Comparison of ENCODE assay signal across 5 fruit fly cellular contexts in genomic region chr3L:11061200-11061599, dm6.
TF ChIP-seq lines count a peak whose summit lies in the region.

CG6321 (minus strand) TSS chr3L:11061224.
Blos2 (plus strand) TSS chr3L:11061571.

TF ChIP-seq in whole organism, adult, 20 proteins besides CTCF, POLR2A, EP300 and RAD21 (continued from another document):
- peak; percentile 75 for TF ChIP-seq CG12768 (GFP tag; optimal IDR thresholded peaks at IDR 0.05; lab: Kevin White, UChicago)
- peak; percentile 83 for TF ChIP-seq CG7101 (tag; optimal IDR thresholded peaks at IDR 0.05; lab: Kevin White, UChicago)

TF ChIP-seq in whole organism, embryonic, 481 proteins besides CTCF, POLR2A, EP300 and RAD21 (continued from another document and continues in another):
- no peak for TF ChIP-seq HLH4C (GFP tag; IDR thresholded peaks at IDR 0.05; lab: Robert Waterston, UW; ENCODE audit: partially characterized antibody)
- TF ChIP-seq Lhr (GFP tag; optimal IDR thresholded peaks at IDR 0.05; lab: Kevin White, UChicago): peak; percentile 22
- TF ChIP-seq CG34376 (GFP tag; optimal IDR thresholded peaks at IDR 0.05; lab: Kevin White, UChicago): peak; percentile 17
- peak; percentile 30; the same call in 1 of the 3 replicates for TF ChIP-seq Aef1 (GFP tag; IDR thresholded peaks at IDR 0.05; lab: Robert Waterston, UW)
- peak; percentile 11 for TF ChIP-seq Atf-2 (GFP tag; optimal IDR thresholded peaks at IDR 0.05; lab: Kevin White, UChicago)
- TF ChIP-seq p53 (GFP tag; optimal IDR thresholded peaks at IDR 0.05; lab: Kevin White, UChicago): no peak
- no peak for TF ChIP-seq CG1792 (GFP tag; optimal IDR thresholded peaks at IDR 0.05; lab: Kevin White, UChicago)
- TF ChIP-seq HmgZ (tag; optimal IDR thresholded peaks at IDR 0.05; lab: Kevin White, UChicago): peak; percentile 84
- peak; percentile 53; the same call in 1 of the 2 replicates for TF ChIP-seq CG3847 (GFP tag; IDR thresholded peaks at IDR 0.05; lab: Robert Waterston, UW)
- peak; percentile 84 for TF ChIP-seq CG17359 (tag; optimal IDR thresholded peaks at IDR 0.05; lab: Kevin White, UChicago)
- peak; percentile 77 for TF ChIP-seq Drgx (GFP tag; IDR thresholded peaks at IDR 0.05; lab: Robert Waterston, UW)
- no peak for TF ChIP-seq CG6175 (GFP tag; IDR thresholded peaks at IDR 0.05; lab: Robert Waterston, UW)
- TF ChIP-seq CG10959 (GFP tag; IDR thresholded peaks at IDR 0.05; lab: Robert Waterston, UW): peak; percentile 27; the same call in 1 of the 2 replicates
- peak; percentile 78 for TF ChIP-seq Blimp-1 (GFP tag; optimal IDR thresholded peaks at IDR 0.05; lab: Kevin White, UChicago)
- TF ChIP-seq CG18476 (GFP tag; optimal IDR thresholded peaks at IDR 0.05; lab: Kevin White, UChicago): peak; percentile 65
- peak; percentile 4 for TF ChIP-seq CG7987 (GFP tag; optimal IDR thresholded peaks at IDR 0.05; lab: Kevin White, UChicago)
- no peak for TF ChIP-seq HLHmδ (GFP tag; optimal IDR thresholded peaks at IDR 0.05; lab: Kevin White, UChicago)
- TF ChIP-seq CG1647 (GFP tag; optimal IDR thresholded peaks at IDR 0.05; lab: Kevin White, UChicago): peak; percentile 3
- peak; percentile 76 for TF ChIP-seq Abd-B (GFP tag; optimal IDR thresholded peaks at IDR 0.05; lab: Kevin White, UChicago)
- TF ChIP-seq trem (tag; optimal IDR thresholded peaks at IDR 0.05; lab: Kevin White, UChicago): peak; percentile 68
- TF ChIP-seq croc (GFP tag; conservative IDR thresholded peaks at IDR 0.05; lab: Robert Waterston, UW): peak; percentile 48; the same call in 2 of the 3 replicates
- no peak for TF ChIP-seq Tbp (GFP tag; optimal IDR thresholded peaks at IDR 0.05; lab: Kevin White, UChicago)
- TF ChIP-seq Gug (GFP tag; IDR thresholded peaks at IDR 0.05; lab: Robert Waterston, UW): 0 out of 4 replicates have a peak, but pooled peaks have one; percentile 37
- no peak for TF ChIP-seq hb (GFP tag; IDR thresholded peaks at IDR 0.05; lab: Robert Waterston, UW; ENCODE audit: partially characterized antibody)
- TF ChIP-seq CG1603 (tag; optimal IDR thresholded peaks at IDR 0.05; lab: Kevin White, UChicago): peak; percentile 63
- peak; percentile 68 for TF ChIP-seq CG12659 (GFP tag; optimal IDR thresholded peaks at IDR 0.05; lab: Kevin White, UChicago)
- TF ChIP-seq CG14710 (tag; optimal IDR thresholded peaks at IDR 0.05; lab: Kevin White, UChicago): peak; percentile 82
- TF ChIP-seq sug (tag; optimal IDR thresholded peaks at IDR 0.05; lab: Kevin White, UChicago): peak; percentile 79
- peak; percentile 43 for TF ChIP-seq oc (tag; optimal IDR thresholded peaks at IDR 0.05; lab: Kevin White, UChicago)
- peak; percentile 33 for TF ChIP-seq CG8281 (tag; optimal IDR thresholded peaks at IDR 0.05; lab: Kevin White, UChicago)
- TF ChIP-seq CG7786 (GFP tag; optimal IDR thresholded peaks at IDR 0.05; lab: Kevin White, UChicago): peak; percentile 13

TF ChIP-seq in whole organism, prepupa, 60 proteins besides CTCF, POLR2A, EP300 and RAD21 (continued from another document and continues in another):
- TF ChIP-seq CG6276 (GFP tag; optimal IDR thresholded peaks at IDR 0.05; lab: Kevin White, UChicago) (peak; percentile 76), Eip78C (GFP tag; lab: Kevin White, UChicago) (peak; percentile 95), Hr4 (GFP tag; optimal IDR thresholded peaks at IDR 0.05; lab: Kevin White, UChicago) (peak; percentile 80), OdsH (GFP tag; optimal IDR thresholded peaks at IDR 0.05; lab: Kevin White, UChicago) (peak; percentile 78), CG31627 (GFP tag; optimal IDR thresholded peaks at IDR 0.05; lab: Kevin White, UChicago) (peak; percentile 72), salr (GFP tag; optimal IDR thresholded peaks at IDR 0.05; lab: Kevin White, UChicago) (peak in 1 of 2 experiments; percentile 44), cyc (GFP tag; optimal IDR thresholded peaks at IDR 0.05; lab: Kevin White, UChicago) (peak; percentile 63), vri (GFP tag; optimal IDR thresholded peaks at IDR 0.05; lab: Kevin White, UChicago) (peak; percentile 51), CG34406 (GFP tag; optimal IDR thresholded peaks at IDR 0.05; lab: Kevin White, UChicago) (peak; percentile 74), CG6163 (GFP tag; IDR thresholded peaks at IDR 0.05; lab: Robert Waterston, UW) (peak; percentile 70), lz (GFP tag; optimal IDR thresholded peaks at IDR 0.05; lab: Kevin White, UChicago) (peak; percentile 76), Blimp-1 (GFP tag; optimal IDR thresholded peaks at IDR 0.05; lab: Kevin White, UChicago) (peak; percentile 9), Eip93F (GFP tag; optimal IDR thresholded peaks at IDR 0.05; lab: Kevin White, UChicago) (no peak), CG3032 (tag; optimal IDR thresholded peaks at IDR 0.05; lab: Kevin White, UChicago) (peak; percentile 73), Ets96B (tag; optimal IDR thresholded peaks at IDR 0.05; lab: Kevin White, UChicago) (peak; percentile 77), Sox15 (GFP tag; optimal IDR thresholded peaks at IDR 0.05; lab: Kevin White, UChicago) (peak; percentile 20), Hr39 (GFP tag; optimal IDR thresholded peaks at IDR 0.05; lab: Kevin White, UChicago) (peak; percentile 65), CG11294 (GFP tag; IDR thresholded peaks at IDR 0.05; lab: Robert Waterston, UW) (peak; percentile 41; the same call in 1 of the 2 replicates), net (GFP tag; optimal IDR thresholded peaks at IDR 0.05; lab: Kevin White, UChicago) (peak; percentile 70), Sox102F (GFP tag; optimal IDR thresholded peaks at IDR 0.05; lab: Kevin White, UChicago) (peak; percentile 66), topi (GFP tag; optimal IDR thresholded peaks at IDR 0.05; lab: Kevin White, UChicago) (peak; percentile 79), fkh (GFP tag; optimal IDR thresholded peaks at IDR 0.05; lab: Kevin White, UChicago) (peak; percentile 49), CG11902 (GFP tag; optimal IDR thresholded peaks at IDR 0.05; lab: Kevin White, UChicago) (peak; percentile 43), CG10669 (GFP tag; optimal IDR thresholded peaks at IDR 0.05; lab: Kevin White, UChicago) (peak; percentile 58), CG6808 (GFP tag; optimal IDR thresholded peaks at IDR 0.05; lab: Kevin White, UChicago) (peak; percentile 66), CG15336 (GFP tag; IDR thresholded peaks at IDR 0.05; lab: Robert Waterston, UW) (peak; percentile 85), CG7368 (GFP tag; optimal IDR thresholded peaks at IDR 0.05; lab: Kevin White, UChicago) (peak; percentile 52), eg (GFP tag; IDR thresholded peaks at IDR 0.05; lab: Robert Waterston, UW) (no peak; the same call in 1 of the 3 replicates), CG8319 (GFP tag; optimal IDR thresholded peaks at IDR 0.05; lab: Kevin White, UChicago) (peak; percentile 14), CG3919 (GFP tag; optimal IDR thresholded peaks at IDR 0.05; lab: Kevin White, UChicago) (peak; percentile 75), CG6792 (GFP tag; optimal IDR thresholded peaks at IDR 0.05; lab: Kevin White, UChicago) (peak; percentile 75), Hr38 (GFP tag; optimal IDR thresholded peaks at IDR 0.05; lab: Kevin White, UChicago) (no peak), CG8632 (GFP tag; optimal IDR thresholded peaks at IDR 0.05; lab: Kevin White, UChicago) (peak; percentile 60)

TF ChIP-seq in whole organism, pupa, 21 proteins besides CTCF, POLR2A, EP300 and RAD21 (continued from another document):
- peak; percentile 74 for TF ChIP-seq CG14655 (GFP tag; optimal IDR thresholded peaks at IDR 0.05; lab: Kevin White, UChicago)

TF ChIP-seq in whole organism, wandering third instar larva, 38 proteins besides CTCF, POLR2A, EP300 and RAD21 (continued from another document):
- no peak for TF ChIP-seq dl (GFP tag; optimal IDR thresholded peaks at IDR 0.05; lab: Kevin White, UChicago; ENCODE audit: insufficient read depth in 1 of 2, partially characterized antibody in 2 of 2)
- peak; percentile 77 for TF ChIP-seq fru (GFP tag; optimal IDR thresholded peaks at IDR 0.05; lab: Kevin White, UChicago)
- TF ChIP-seq sage (GFP tag; optimal IDR thresholded peaks at IDR 0.05; lab: Kevin White, UChicago): peak; percentile 31
- no peak for TF ChIP-seq dsf (GFP tag; optimal IDR thresholded peaks at IDR 0.05; lab: Kevin White, UChicago; ENCODE audit: borderline replicate concordance)
- no peak for TF ChIP-seq brk (GFP tag; optimal IDR thresholded peaks at IDR 0.05; lab: Kevin White, UChicago)
- TF ChIP-seq OdsH (GFP tag; optimal IDR thresholded peaks at IDR 0.05; lab: Kevin White, UChicago): peak; percentile 72
- TF ChIP-seq ey (GFP tag; optimal IDR thresholded peaks at IDR 0.05; lab: Kevin White, UChicago): peak; percentile 66
- TF ChIP-seq psq (GFP tag; optimal IDR thresholded peaks at IDR 0.05; lab: Kevin White, UChicago): peak; percentile 50
- peak in 1 of 2 experiments; percentile 82 for TF ChIP-seq foxo (GFP tag; optimal IDR thresholded peaks at IDR 0.05; lab: Kevin White, UChicago)
- TF ChIP-seq Jra (GFP tag; optimal IDR thresholded peaks at IDR 0.05; lab: Kevin White, UChicago): peak; percentile 37
